Worm (Caenorhabditis elegans): ENCODE measurements around the gene F35C5.12.

F35C5.12 gene

ce11 chrII:12925551-12925950, 11.2 kb upstream of the F35C5.12 start, which contains the start of gene F58G1.8:
F58G1.8 (minus strand) TSS chrII:12925651.
- TF ChIP-seq ces-1 (GFP tag; optimal IDR thresholded peaks at IDR 0.05) = no peak
- no peak for TF ChIP-seq mls-2 (tag; optimal IDR thresholded peaks at IDR 0.05)
- TF ChIP-seq zip-8 (tag; optimal IDR thresholded peaks at IDR 0.05) = no peak
- no peak for TF ChIP-seq nhr-76 (tag; optimal IDR thresholded peaks at IDR 0.05)
- no peak for TF ChIP-seq blmp-1 (tag; optimal IDR thresholded peaks at IDR 0.05)
- no peak for TF ChIP-seq elt-1 (tag; optimal IDR thresholded peaks at IDR 0.05; ENCODE audit: borderline replicate concordance, insufficient read depth)

DNA sequence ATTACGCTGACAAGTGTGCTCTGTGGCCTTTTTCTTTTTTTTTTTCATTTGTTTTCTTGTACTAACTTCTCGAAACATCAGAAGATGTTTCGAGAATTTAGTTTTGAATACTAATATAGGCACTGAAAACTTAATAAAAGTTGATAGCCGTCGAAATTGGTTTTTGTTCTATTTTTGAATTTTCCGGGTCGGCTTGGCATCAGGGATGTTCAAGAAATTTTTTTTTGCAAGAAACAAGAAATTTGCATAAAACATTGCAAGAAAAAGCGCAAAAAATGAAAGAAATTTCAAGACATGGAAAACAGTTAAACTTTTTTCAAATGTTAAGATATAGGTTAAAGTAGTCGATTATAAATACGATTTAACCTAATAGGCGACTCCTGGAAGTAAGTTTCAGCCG, 8.9 kb upstream of the F35C5.12 start:
- TF ChIP-seq M03D4.4 (tag; optimal IDR thresholded peaks at IDR 0.05) = no peak
- TF ChIP-seq sem-2 (GFP tag; optimal IDR thresholded peaks at IDR 0.05) = no peak
- TF ChIP-seq unc-39 (tag; optimal IDR thresholded peaks at IDR 0.05) = no peak
- no peak for TF ChIP-seq snpc-4 (tag; optimal IDR thresholded peaks at IDR 0.05)
- no peak for TF ChIP-seq nhr-2 (tag; optimal IDR thresholded peaks at IDR 0.05)
- TF ChIP-seq unc-62 (GFP tag; optimal IDR thresholded peaks at IDR 0.05) = no peak
- no peak for TF ChIP-seq lin-32 (GFP tag; optimal IDR thresholded peaks at IDR 0.05)
- TF ChIP-seq ceh-83 (GFP tag; optimal IDR thresholded peaks at IDR 0.05) = no peak
- TF ChIP-seq pha-4 (tag; optimal IDR thresholded peaks at IDR 0.05) = no peak
- TF ChIP-seq hlh-1 (tag; optimal IDR thresholded peaks at IDR 0.05) = no peak
- TF ChIP-seq ceh-43 (GFP tag; optimal IDR thresholded peaks at IDR 0.05) = no peak
- no peak for TF ChIP-seq ces-1 (GFP tag; optimal IDR thresholded peaks at IDR 0.05)
- TF ChIP-seq ham-2 (GFP tag; optimal IDR thresholded peaks at IDR 0.05) = no peak
- no peak for TF ChIP-seq lin-13 (tag; optimal IDR thresholded peaks at IDR 0.05)
- TF ChIP-seq tbx-8 (GFP tag; optimal IDR thresholded peaks at IDR 0.05) = no peak
- TF ChIP-seq elt-3 (tag; optimal IDR thresholded peaks at IDR 0.05) = no peak

ce11 chrII:12921478-12921877, 7.1 kb upstream of the F35C5.12 start:
- no peak for TF ChIP-seq mls-2 (tag; optimal IDR thresholded peaks at IDR 0.05)
- TF ChIP-seq sem-2 (GFP tag; optimal IDR thresholded peaks at IDR 0.05) = no peak
- TF ChIP-seq bed-3 (GFP tag; optimal IDR thresholded peaks at IDR 0.05) = no peak

DNA sequence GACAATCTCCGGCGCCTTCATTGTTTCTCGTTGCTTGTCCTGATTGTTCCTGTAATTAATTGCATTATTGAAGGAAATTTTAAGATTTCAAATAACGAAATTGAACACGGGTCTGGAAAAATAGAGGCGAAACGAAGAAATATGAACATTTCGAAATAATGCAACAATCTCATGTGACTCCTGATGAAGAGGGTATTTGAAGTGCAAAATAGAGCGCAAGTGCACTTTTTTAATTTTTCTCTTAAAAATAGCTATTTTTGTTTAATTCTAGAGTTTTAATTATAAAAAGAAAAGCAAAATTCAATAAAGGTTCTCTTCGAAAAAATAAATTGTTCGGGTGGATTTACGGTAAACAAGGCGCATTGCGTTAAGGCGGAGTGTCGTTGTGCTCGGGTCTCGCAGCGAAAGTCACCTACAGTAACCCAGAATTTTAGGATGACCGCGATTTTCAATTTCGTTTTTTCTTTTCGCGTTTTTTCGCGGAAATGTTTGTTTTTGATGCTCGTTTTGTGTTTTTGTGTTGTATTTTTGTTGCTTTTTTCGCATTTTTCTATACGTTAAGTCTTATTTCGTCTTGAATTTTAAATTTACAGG, 4.7 kb upstream of the F35C5.12 start, which contains the start of the genes F58G1.2 and wago-4:
Gene F58G1.2 (minus strand): TSS at position 51 of the 594 bp plus-strand sequence.
Gene wago-4 (plus strand): TSS at position 592 of the 594 bp plus-strand sequence.
- TF ChIP-seq drap-1 (GFP tag; optimal IDR thresholded peaks at IDR 0.05) (no peak), cnd-1 (tag; optimal IDR thresholded peaks at IDR 0.05) (no peak), flh-1 (GFP tag; optimal IDR thresholded peaks at IDR 0.05) (no peak), elt-1 (tag; optimal IDR thresholded peaks at IDR 0.05; ENCODE audit: borderline replicate concordance, insufficient read depth) (no peak), M03D4.4 (tag; optimal IDR thresholded peaks at IDR 0.05) (no peak), mep-1 (tag; optimal IDR thresholded peaks at IDR 0.05) (peak; percentile 48), nhr-12 (tag; optimal IDR thresholded peaks at IDR 0.05) (no peak), lin-13 (tag; optimal IDR thresholded peaks at IDR 0.05) (peak; percentile 68), mab-5 (tag; optimal IDR thresholded peaks at IDR 0.05) (no peak), zip-8 (tag; optimal IDR thresholded peaks at IDR 0.05) (no peak), nhr-2 (tag; optimal IDR thresholded peaks at IDR 0.05) (no peak)

DNA sequence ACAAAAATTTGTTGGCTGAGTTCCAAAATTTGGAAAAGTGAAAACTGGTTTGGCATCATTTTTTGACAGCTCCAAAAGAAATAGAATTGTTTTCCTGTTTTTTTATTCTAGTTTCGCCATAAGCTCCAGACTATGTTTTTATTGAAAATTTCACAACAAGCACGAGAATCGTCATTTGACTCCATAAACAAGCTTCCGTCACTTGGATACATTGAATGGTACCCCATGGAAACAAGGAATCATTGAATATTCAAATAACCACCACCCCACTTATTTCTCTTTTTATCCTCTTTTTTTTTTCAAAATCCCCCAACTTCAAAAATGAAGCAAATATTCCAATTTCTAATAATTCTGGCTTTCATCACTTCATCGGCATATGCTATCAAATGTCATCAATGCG, 5.6 kb downstream of the F35C5.12 start, which contains the start of gene ddn-2:
Gene ddn-2 (plus strand): TSS at position 301 of the 400 bp plus-strand sequence.
- TF ChIP-seq nhr-28 (tag; optimal IDR thresholded peaks at IDR 0.05) = no peak

- TF ChIP-seq zip-8 (tag; optimal IDR thresholded peaks at IDR 0.05) (no peak), ces-1 (GFP tag; optimal IDR thresholded peaks at IDR 0.05) (no peak), unc-62 (GFP tag; optimal IDR thresholded peaks at IDR 0.05) (no peak), nhr-12 (tag; optimal IDR thresholded peaks at IDR 0.05) (no peak), nhr-237 (tag; optimal IDR thresholded peaks at IDR 0.05) (no peak)
These were observed 7.3 kb downstream of the F35C5.12 start, which contains the start of gene nspb-11 for ce11 chrII:12907070-12907469. nspb-11 (plus strand) TSS chrII:12907370.
